Worm (Caenorhabditis elegans): Measurements from ENCODE around the gene nspb-7.

Gene nspb-7

ce11 chrII:14550613-14551012 is 27.5 kb upstream of the nspb-7 start, which contains the start of gene nlp-41:
TSS of gene nlp-41 (plus strand) at chrII:14550913.
- no peak for TF ChIP-seq unc-55 (GFP tag; optimal IDR thresholded peaks at IDR 0.05)
- no peak for TF ChIP-seq nhr-6 (tag; optimal IDR thresholded peaks at IDR 0.05)
- no peak for TF ChIP-seq nhr-129 (tag; optimal IDR thresholded peaks at IDR 0.05)
- TF ChIP-seq nhr-10 (tag; optimal IDR thresholded peaks at IDR 0.05): no peak
- no peak for TF ChIP-seq nhr-25 (tag; optimal IDR thresholded peaks at IDR 0.05)

ce11 chrII:14555019-14555418 is 23.1 kb upstream of the nspb-7 start:
- TF ChIP-seq snpc-4 (tag; optimal IDR thresholded peaks at IDR 0.05) (no peak), crh-2 (tag; optimal IDR thresholded peaks at IDR 0.05) (no peak), gmeb-1 (tag; optimal IDR thresholded peaks at IDR 0.05) (no peak)

DNA sequence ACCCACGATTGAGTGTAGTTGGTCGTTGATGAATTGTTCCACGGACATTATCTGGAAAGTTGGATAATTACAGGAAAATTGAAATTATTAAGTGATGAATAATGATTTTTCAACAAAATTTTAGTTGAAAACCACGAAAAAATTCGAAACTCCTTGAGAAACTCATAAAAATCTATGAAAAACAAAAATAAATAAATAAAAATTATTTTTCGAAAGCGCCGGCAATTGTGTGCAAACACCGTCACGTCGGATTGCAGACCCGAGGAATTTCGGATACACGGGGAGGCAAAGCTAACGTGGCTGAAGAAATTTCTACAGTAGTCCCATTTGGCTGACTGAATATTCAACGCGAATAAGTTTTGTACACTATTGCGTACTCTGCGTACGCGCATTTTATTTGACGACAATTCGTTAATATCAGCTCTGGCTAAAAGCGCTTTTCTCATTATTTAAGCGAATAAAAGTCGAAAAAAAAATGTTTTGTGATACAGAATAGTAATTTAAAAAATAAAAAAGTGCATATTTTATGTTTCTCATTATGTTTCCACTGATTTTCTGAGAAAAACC is 16.5 kb upstream of the nspb-7 start, which contains the start of gene mog-4:
mog-4 (minus strand) TSS at position 51 of the 567 bp plus-strand sequence.
- TF ChIP-seq crh-2 (tag; optimal IDR thresholded peaks at IDR 0.05) (peak; percentile 87), snpc-4 (tag; optimal IDR thresholded peaks at IDR 0.05) (peak; percentile 60), gmeb-1 (tag; optimal IDR thresholded peaks at IDR 0.05) (peak; percentile 81), mdl-1 (tag; optimal IDR thresholded peaks at IDR 0.05) (peak in 1 of 2 experiments; percentile 80), lsy-2 (tag; optimal IDR thresholded peaks at IDR 0.05) (peak; percentile 96 to 99), F13H6.1 (tag; optimal IDR thresholded peaks at IDR 0.05) (peak; percentile 94), unc-55 (GFP tag; optimal IDR thresholded peaks at IDR 0.05) (peak; percentile 84), C34F6.9 (tag; optimal IDR thresholded peaks at IDR 0.05) (peak; percentile 85), sma-3 (GFP tag; optimal IDR thresholded peaks at IDR 0.05) (peak; percentile 99), zag-1 (tag; optimal IDR thresholded peaks at IDR 0.05) (peak; percentile 56), fos-1 (tag; optimal IDR thresholded peaks at IDR 0.05) (peak; percentile 81), nhr-77 (tag; optimal IDR thresholded peaks at IDR 0.05) (peak; percentile 92), nhr-237 (tag; optimal IDR thresholded peaks at IDR 0.05) (peak; percentile 67), nhr-129 (tag; optimal IDR thresholded peaks at IDR 0.05) (peak; percentile 69), nhr-25 (tag; optimal IDR thresholded peaks at IDR 0.05) (peak; percentile 87), lin-13 (GFP tag; optimal IDR thresholded peaks at IDR 0.05) (peak; percentile 92), R02D3.7 (tag; optimal IDR thresholded peaks at IDR 0.05) (peak; percentile 21), ZK546.5 (tag; optimal IDR thresholded peaks at IDR 0.05) (peak; percentile 74), mab-5 (tag; optimal IDR thresholded peaks at IDR 0.05) (peak; percentile 67), Y55F3AM.14 (GFP tag; optimal IDR thresholded peaks at IDR 0.05) (peak; percentile 87), sem-4 (tag; optimal IDR thresholded peaks at IDR 0.05) (peak; percentile 17), nhr-6 (tag; optimal IDR thresholded peaks at IDR 0.05) (peak; percentile 73), nhr-21 (tag; optimal IDR thresholded peaks at IDR 0.05) (peak; percentile 91), ztf-4 (tag; optimal IDR thresholded peaks at IDR 0.05) (peak; percentile 46)

ce11 chrII:14563766-14564370 is 14.2 kb upstream of the nspb-7 start:
- TF ChIP-seq lsy-2 (tag; optimal IDR thresholded peaks at IDR 0.05) (peak; percentile 16 to 93), unc-55 (GFP tag; optimal IDR thresholded peaks at IDR 0.05) (peak; percentile 23), sma-3 (GFP tag; optimal IDR thresholded peaks at IDR 0.05) (peak; percentile 27)

DNA sequence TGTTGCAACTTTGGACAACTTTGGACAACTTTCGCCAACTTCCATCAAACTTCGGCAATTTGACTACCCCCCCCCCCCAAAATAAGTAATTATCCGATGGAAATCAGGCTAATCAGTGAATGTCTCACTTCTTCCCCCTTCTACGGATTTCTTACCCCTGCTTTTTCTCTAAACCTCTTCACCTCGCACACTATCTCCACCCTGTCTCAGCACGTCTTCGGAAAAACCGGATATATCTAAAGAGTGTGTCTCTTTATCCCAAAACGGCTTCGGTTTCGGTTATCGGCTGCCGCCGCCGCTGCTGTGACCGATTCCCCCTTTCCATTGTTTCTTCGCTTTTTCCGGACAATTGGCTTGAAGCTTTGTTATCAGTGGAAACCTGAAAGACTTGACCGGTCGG is 10.3 kb upstream of the nspb-7 start:
- TF ChIP-seq nhr-10 (tag; optimal IDR thresholded peaks at IDR 0.05) (no peak), ztf-4 (tag; optimal IDR thresholded peaks at IDR 0.05) (no peak), sma-3 (GFP tag; optimal IDR thresholded peaks at IDR 0.05) (no peak), sma-9 (GFP tag; optimal IDR thresholded peaks at IDR 0.05) (no peak), sma-9 (tag; optimal IDR thresholded peaks at IDR 0.05) (no peak), nhr-6 (tag; optimal IDR thresholded peaks at IDR 0.05) (no peak), nhr-129 (tag; optimal IDR thresholded peaks at IDR 0.05) (no peak), ztf-11 (tag; optimal IDR thresholded peaks at IDR 0.05) (no peak), sem-4 (tag; optimal IDR thresholded peaks at IDR 0.05) (no peak), lsy-2 (tag; optimal IDR thresholded peaks at IDR 0.05) (no peak), nhr-25 (tag; optimal IDR thresholded peaks at IDR 0.05) (no peak), nhr-77 (tag; optimal IDR thresholded peaks at IDR 0.05) (no peak), elt-1 (tag; optimal IDR thresholded peaks at IDR 0.05) (no peak), elt-3 (tag; optimal IDR thresholded peaks at IDR 0.05) (no peak)

DNA sequence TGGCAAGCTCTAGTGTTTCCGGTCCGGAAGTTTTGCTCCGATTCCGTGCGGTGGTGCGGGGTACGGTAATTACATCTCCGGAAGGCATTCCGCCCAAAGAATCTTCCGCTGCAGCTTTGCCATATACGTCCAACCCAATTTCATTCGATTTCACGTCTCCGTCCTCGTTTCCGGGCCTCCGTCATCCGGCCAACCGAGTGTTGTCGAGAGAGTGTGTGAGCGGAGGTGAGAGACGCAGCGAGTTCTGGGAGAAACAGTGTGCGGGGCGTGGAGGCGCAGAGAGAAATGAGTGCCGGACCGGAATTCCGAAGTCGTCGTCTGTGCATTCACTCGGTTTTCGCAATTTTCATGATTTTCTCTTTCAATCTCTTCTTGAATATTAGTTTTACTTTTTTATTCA is 8.8 kb upstream of the nspb-7 start:
- TF ChIP-seq mab-5 (tag; optimal IDR thresholded peaks at IDR 0.05): no peak
- no peak for TF ChIP-seq lin-39 (tag; optimal IDR thresholded peaks at IDR 0.05)
- TF ChIP-seq unc-55 (GFP tag; optimal IDR thresholded peaks at IDR 0.05): peak; percentile 19
- TF ChIP-seq nhr-10 (tag; optimal IDR thresholded peaks at IDR 0.05): no peak
- TF ChIP-seq sma-9 (GFP tag; optimal IDR thresholded peaks at IDR 0.05): peak; percentile 5
- no peak for TF ChIP-seq sma-9 (tag; optimal IDR thresholded peaks at IDR 0.05)
- no peak for TF ChIP-seq egl-27 (tag; optimal IDR thresholded peaks at IDR 0.05)
- TF ChIP-seq lsy-2 (tag; optimal IDR thresholded peaks at IDR 0.05): peak in 1 of 2 experiments; percentile 34
- peak; percentile 28 for TF ChIP-seq F13H6.1 (tag; optimal IDR thresholded peaks at IDR 0.05)
- TF ChIP-seq nhr-237 (tag; optimal IDR thresholded peaks at IDR 0.05): no peak
- TF ChIP-seq ceh-82 (tag; optimal IDR thresholded peaks at IDR 0.05): no peak
- no peak for TF ChIP-seq crh-2 (tag; optimal IDR thresholded peaks at IDR 0.05)

Measured in whole organism, L2 larva.